Fruit fly (Drosophila melanogaster) Kc167 (cell line): ENCODE results near the gene FucTA.

Experiments
- Myc ChIP-seq: fragments of >200 bp; optimal IDR thresholded peaks from 2 replicates; lab custom pipeline; 2017; ENCODE audit warnings: missing external identifiers
- Sin3A ChIP-seq: fragments of >200 bp; optimal IDR thresholded peaks from 2 replicates; lab custom pipeline; 2018; ENCODE audit warnings: missing external identifiers
- insv ChIP-seq: fragments of >200 bp; optimal IDR thresholded peaks from 3 replicates; lab custom pipeline; 2018; ENCODE audit warnings: missing external identifiers
- psq ChIP-seq: fragments of >200 bp; optimal IDR thresholded peaks from 2 replicates; lab custom pipeline; 2017; ENCODE audit warnings: missing external identifiers
- ttk ChIP-seq: sonication (Bioruptor generic); optimal IDR thresholded peaks from 2 replicates; lab custom pipeline; 2017; ENCODE audit warnings: missing external identifiers

dm6 chr3L:15116536-15116935 lies 30.4 kb upstream of the FucTA start, which contains the start of gene Cep135:
- TF ChIP-seq psq (lab: Kevin White, UChicago) (no peak), ttk (lab: Kevin White, UChicago) (no peak), Sin3A (no peak), Myc (lab: Kevin White, UChicago) (no peak), insv (lab: Kevin White, UChicago) (no peak)
